Fruit fly (Drosophila melanogaster) Kc167 (cell line): ENCODE data around the gene bnk.

Experiments used
- insv ChIP-seq: fragments of >200 bp; optimal IDR thresholded peaks from 3 replicates; lab custom pipeline; 2018; ENCODE audit warnings: missing external identifiers
- psq ChIP-seq: fragments of >200 bp; optimal IDR thresholded peaks from 2 replicates; lab custom pipeline; 2017; ENCODE audit warnings: missing external identifiers

DNA sequence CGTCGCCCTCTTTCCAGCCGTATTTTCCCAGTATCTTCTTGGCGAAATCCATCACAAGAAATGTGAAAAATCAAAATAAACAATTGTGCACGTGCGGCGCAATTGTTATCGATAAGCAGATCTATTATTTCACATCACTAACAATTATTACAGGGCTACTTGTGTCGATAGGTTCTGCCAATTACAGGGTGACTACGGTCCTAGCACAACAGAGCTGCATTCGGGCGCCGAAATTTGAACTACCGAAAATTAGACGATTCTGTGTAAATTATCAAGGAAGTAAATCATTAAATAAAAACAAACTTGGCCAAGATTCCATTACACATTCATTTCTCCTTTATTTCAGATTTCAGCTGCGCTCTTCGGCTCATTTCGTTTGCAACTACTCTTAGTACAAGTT, 22.7 kb downstream of the bnk start, which contains the start of gene CG15561:
- no peak for TF ChIP-seq psq (lab: Kevin White, UChicago)
- TF ChIP-seq insv (lab: Kevin White, UChicago): no peak
